Worm (Caenorhabditis elegans): ENCODE data around the gene cdo-1.

- TF ChIP-seq unc-62 (GFP tag; optimal IDR thresholded peaks at IDR 0.05 in 1 of 2) (no peak), unc-62 (tag; optimal IDR thresholded peaks at IDR 0.05) (no peak), cey-2 (tag; optimal IDR thresholded peaks at IDR 0.05; ENCODE audit: borderline replicate concordance, insufficient read depth) (no peak), zip-11 (GFP tag; IDR thresholded peaks at IDR 0.05) (no peak), fkh-10 (GFP tag; optimal IDR thresholded peaks at IDR 0.05) (no peak), lin-15B (tag; optimal IDR thresholded peaks at IDR 0.05) (no peak), tag-97 (GFP tag; IDR thresholded peaks at IDR 0.05) (no peak), lin-13 (GFP tag; optimal IDR thresholded peaks at IDR 0.05) (no peak), set-16 (GFP tag; IDR thresholded peaks at IDR 0.05) (no peak)
These were observed 17.9 kb downstream of the cdo-1 start for ce11 chrX:845443-845842.

Measured in whole organism, L4 larva.